Fruit fly (Drosophila melanogaster): ENCODE measurements around the gene Brd8.

Brd8 gene

dm6 chr3R:29228745-29229448 is 5.6 kb downstream of the Brd8 start, which contains the start of gene Usp1 (continued):
- TF ChIP-seq Lpt (GFP tag; optimal IDR thresholded peaks at IDR 0.05) = no peak
- TF ChIP-seq grau (tag; optimal IDR thresholded peaks at IDR 0.05) = peak; percentile 10
- TF ChIP-seq CG6791 (GFP tag; IDR thresholded peaks at IDR 0.05; ENCODE audit: partially characterized antibody) = peak; percentile 99
- no peak for TF ChIP-seq dysf (GFP tag; IDR thresholded peaks at IDR 0.05)
- TF ChIP-seq CG13775 (GFP tag; optimal IDR thresholded peaks at IDR 0.05) = no peak
- peak; percentile 98 for TF ChIP-seq hb (GFP tag; IDR thresholded peaks at IDR 0.05; ENCODE audit: partially characterized antibody)
- TF ChIP-seq CG2116 (GFP tag; optimal IDR thresholded peaks at IDR 0.05) = peak; percentile 97
- no peak for TF ChIP-seq Hr78 (GFP tag; optimal IDR thresholded peaks at IDR 0.05)
- no peak for TF ChIP-seq klu (GFP tag; IDR thresholded peaks at IDR 0.05)
- no peak for TF ChIP-seq CG5953 (GFP tag; IDR thresholded peaks at IDR 0.05)
- TF ChIP-seq tna (GFP tag; IDR thresholded peaks at IDR 0.05; ENCODE audit: partially characterized antibody) = peak; percentile 98
- TF ChIP-seq CG16813 (GFP tag; IDR thresholded peaks at IDR 0.05; ENCODE audit: partially characterized antibody) = peak; percentile 97
- no peak for TF ChIP-seq Dip3 (GFP tag; optimal IDR thresholded peaks at IDR 0.05)
- TF ChIP-seq vvl (GFP tag; IDR thresholded peaks at IDR 0.05) = no peak
- peak; percentile 42 for TF ChIP-seq HmgD (GFP tag; optimal IDR thresholded peaks at IDR 0.05)
- TF ChIP-seq abd-A (tag; optimal IDR thresholded peaks at IDR 0.05) = no peak
- no peak for TF ChIP-seq CrebB (tag; optimal IDR thresholded peaks at IDR 0.05)
- peak; percentile 91 for TF ChIP-seq unc-4 (GFP tag; IDR thresholded peaks at IDR 0.05; ENCODE audit: partially characterized antibody)
- no peak for TF ChIP-seq Sox100B (GFP tag; optimal IDR thresholded peaks at IDR 0.05)
- no peak for TF ChIP-seq danr (GFP tag; IDR thresholded peaks at IDR 0.05)
- TF ChIP-seq az2 (GFP tag; optimal IDR thresholded peaks at IDR 0.05) = no peak
- peak; percentile 62 for TF ChIP-seq nmo (GFP tag; optimal IDR thresholded peaks at IDR 0.05)
- TF ChIP-seq CG4707 (GFP tag; optimal IDR thresholded peaks at IDR 0.05) = no peak
- TF ChIP-seq Tbp (GFP tag; optimal IDR thresholded peaks at IDR 0.05) = no peak
- TF ChIP-seq CG17361 (GFP tag; IDR thresholded peaks at IDR 0.05) = peak; percentile 94; the same call in 2 of the 3 replicates
- TF ChIP-seq HLH3B (GFP tag; IDR thresholded peaks at IDR 0.05) = no peak
- no peak for TF ChIP-seq h (optimal IDR thresholded peaks at IDR 0.05)
- TF ChIP-seq chinmo (GFP tag; IDR thresholded peaks at IDR 0.05; ENCODE audit: partially characterized antibody) = peak; percentile 91; the same call in 2 of the 4 replicates
- no peak for TF ChIP-seq CG12236 (GFP tag; optimal IDR thresholded peaks at IDR 0.05)
- peak; percentile 93 for TF ChIP-seq Sry-δ (GFP tag; optimal IDR thresholded peaks at IDR 0.05)
- peak; percentile 27 for TF ChIP-seq lilli (GFP tag; optimal IDR thresholded peaks at IDR 0.05)
- no peak for TF ChIP-seq NfI (GFP tag; optimal IDR thresholded peaks at IDR 0.05)
- TF ChIP-seq CG6683 (GFP tag; optimal IDR thresholded peaks at IDR 0.05) = no peak
- TF ChIP-seq CG2199 (GFP tag; IDR thresholded peaks at IDR 0.05) = no peak
- TF ChIP-seq yki (optimal IDR thresholded peaks at IDR 0.05) = no peak
- no peak for TF ChIP-seq lola (GFP tag; optimal IDR thresholded peaks at IDR 0.05)
- peak; percentile 66 for TF ChIP-seq CG12659 (GFP tag; optimal IDR thresholded peaks at IDR 0.05)
- TF ChIP-seq btn (GFP tag; optimal IDR thresholded peaks at IDR 0.05) = no peak
- TF ChIP-seq fd3F (GFP tag; optimal IDR thresholded peaks at IDR 0.05) = no peak
- TF ChIP-seq unpg (GFP tag; optimal IDR thresholded peaks at IDR 0.05) = no peak
- no peak for TF ChIP-seq vfl (GFP tag; optimal IDR thresholded peaks at IDR 0.05)
- TF ChIP-seq CG12744 (GFP tag; optimal IDR thresholded peaks at IDR 0.05) = no peak
- TF ChIP-seq Hand (GFP tag; optimal IDR thresholded peaks at IDR 0.05) = no peak
- TF ChIP-seq Med (GFP tag) = peak; percentile 83
- peak; percentile 93 for TF ChIP-seq inv (GFP tag; IDR thresholded peaks at IDR 0.05; ENCODE audit: partially characterized antibody)
- TF ChIP-seq CG34422 (GFP tag; IDR thresholded peaks at IDR 0.05) = peak; percentile 52; the same call in 1 of the 3 replicates
- no peak for TF ChIP-seq p53 (GFP tag; optimal IDR thresholded peaks at IDR 0.05)
- no peak for TF ChIP-seq dan (GFP tag; IDR thresholded peaks at IDR 0.05)
- TF ChIP-seq CG11560 (tag; IDR thresholded peaks at IDR 0.05) = peak; percentile 100
- TF ChIP-seq CG34224 (GFP tag; IDR thresholded peaks at IDR 0.05; ENCODE audit: partially characterized antibody) = peak; percentile 95
